Worm (Caenorhabditis elegans): ENCODE measurements around the gene phy-2.

Gene phy-2

ce11 chrIV:12238851-12239250, 23.1 kb upstream of the phy-2 start, which contains the start of gene sre-19:
TSS of gene sre-19 (minus strand) at chrIV:12238951.
- TF ChIP-seq ceh-22 (tag; optimal IDR thresholded peaks at IDR 0.05) (no peak), C08G9.2 (tag; optimal IDR thresholded peaks at IDR 0.05) (no peak), nhr-11 (tag; optimal IDR thresholded peaks at IDR 0.05) (no peak), ceh-2 (tag; optimal IDR thresholded peaks at IDR 0.05) (no peak), elt-4 (tag; optimal IDR thresholded peaks at IDR 0.05) (no peak)

ce11 chrIV:12236011-12236410, 20.2 kb upstream of the phy-2 start, which contains the start of gene sre-16:
TSS of gene sre-16 (minus strand) at chrIV:12236111.
- TF ChIP-seq ztf-16 (tag; optimal IDR thresholded peaks at IDR 0.05) = no peak
- TF ChIP-seq pros-1 (tag; optimal IDR thresholded peaks at IDR 0.05) = no peak
- no peak for TF ChIP-seq hlh-6 (tag; optimal IDR thresholded peaks at IDR 0.05)
- TF ChIP-seq Y22D7AL.16 (tag; optimal IDR thresholded peaks at IDR 0.05) = no peak
- no peak for TF ChIP-seq unc-55 (GFP tag; optimal IDR thresholded peaks at IDR 0.05)
- TF ChIP-seq ttx-3 (tag; optimal IDR thresholded peaks at IDR 0.05) = no peak
- no peak for TF ChIP-seq ceh-14 (tag; optimal IDR thresholded peaks at IDR 0.05)

ce11 chrIV:12229679-12230078, 13.9 kb upstream of the phy-2 start, which contains the start of gene sre-18:
TSS of gene sre-18 (minus strand) at chrIV:12229779.
- TF ChIP-seq ceh-48 (tag; optimal IDR thresholded peaks at IDR 0.05) (no peak), unc-3 (GFP tag; conservative IDR thresholded peaks at IDR 0.05) (no peak), unc-3 (tag; optimal IDR thresholded peaks at IDR 0.05) (no peak), eyg-1 (tag; optimal IDR thresholded peaks at IDR 0.05) (no peak), ceh-14 (tag; optimal IDR thresholded peaks at IDR 0.05) (no peak), nhr-232 (tag; optimal IDR thresholded peaks at IDR 0.05) (no peak), ceh-24 (tag; optimal IDR thresholded peaks at IDR 0.05) (no peak), nhr-11 (tag; optimal IDR thresholded peaks at IDR 0.05) (no peak), ceh-18 (tag; optimal IDR thresholded peaks at IDR 0.05) (no peak), ahr-1 (tag; optimal IDR thresholded peaks at IDR 0.05) (no peak), T23F11.4 (GFP tag; optimal IDR thresholded peaks at IDR 0.05) (no peak), ref-2 (tag; optimal IDR thresholded peaks at IDR 0.05) (no peak), hlh-30 (tag; optimal IDR thresholded peaks at IDR 0.05; ENCODE audit: insufficient read depth) (no peak), dve-1 (tag; optimal IDR thresholded peaks at IDR 0.05) (no peak), tbx-2 (tag; optimal IDR thresholded peaks at IDR 0.05) (no peak)

- no peak for TF ChIP-seq hlh-15 (tag; optimal IDR thresholded peaks at IDR 0.05)
- no peak for TF ChIP-seq pqm-1 (tag; optimal IDR thresholded peaks at IDR 0.05)
- no peak for TF ChIP-seq ceh-9 (tag; optimal IDR thresholded peaks at IDR 0.05)
- no peak for TF ChIP-seq rnt-1 (tag; optimal IDR thresholded peaks at IDR 0.05)
- no peak for TF ChIP-seq pat-9 (tag; optimal IDR thresholded peaks at IDR 0.05)
- no peak for TF ChIP-seq nfya-1 (tag; optimal IDR thresholded peaks at IDR 0.05)
- TF ChIP-seq tbx-2 (tag; optimal IDR thresholded peaks at IDR 0.05) = no peak
- no peak for TF ChIP-seq dmd-4 (tag; optimal IDR thresholded peaks at IDR 0.05; ENCODE audit: borderline replicate concordance)
- TF ChIP-seq K09A11.1 (tag; optimal IDR thresholded peaks at IDR 0.05; ENCODE audit: insufficient read depth) = no peak
- no peak for TF ChIP-seq pros-1 (tag; optimal IDR thresholded peaks at IDR 0.05)
- no peak for TF ChIP-seq ztf-16 (tag; optimal IDR thresholded peaks at IDR 0.05)
- no peak for TF ChIP-seq pha-4 (tag; optimal IDR thresholded peaks at IDR 0.05)
- no peak for TF ChIP-seq ceh-31 (tag; optimal IDR thresholded peaks at IDR 0.05)
- no peak for TF ChIP-seq ceh-48 (tag; optimal IDR thresholded peaks at IDR 0.05)
- TF ChIP-seq lim-6 (tag; optimal IDR thresholded peaks at IDR 0.05) = no peak
- no peak for TF ChIP-seq unc-86 (tag; optimal IDR thresholded peaks at IDR 0.05)
Observed at ce11 chrIV:12227012-12227411, 11.2 kb upstream of the phy-2 start, which contains the start of gene mlt-3. TSS of gene mlt-3 (minus strand) at chrIV:12227112.

Data from whole organism, late embryonic.